Fruit fly (Drosophila melanogaster) whole organism, adult: ENCODE measurements around the gene abd-A.

Source experiments
- CG7101 ChIP-seq: fragments of 200-800 bp; sonication (Bioruptor generic); optimal IDR thresholded peaks from 2 replicates; lab custom pipeline; 2018; ENCODE audit warnings: missing biosample characterization, mild to moderate bottlenecking, missing genetic modification characterization, moderate library complexity
- Clk ChIP-seq: fragments of 200-800 bp; sonication (Bioruptor generic); optimal IDR thresholded peaks from 2 replicates; lab custom pipeline; 2017; ENCODE audit warnings: missing biosample characterization, missing genetic modification characterization
- Crg-1 ChIP-seq: fragments of 200-800 bp; sonication (Bioruptor generic); optimal IDR thresholded peaks from 2 replicates; lab custom pipeline; 2016; ENCODE audit warnings: missing biosample characterization, missing genetic modification characterization
- Hr96 ChIP-seq: fragments of 200-800 bp; sonication (Bioruptor generic); optimal IDR thresholded peaks from 2 replicates; lab custom pipeline; 2016; ENCODE audit warnings: missing biosample characterization, missing genetic modification characterization

DNA sequence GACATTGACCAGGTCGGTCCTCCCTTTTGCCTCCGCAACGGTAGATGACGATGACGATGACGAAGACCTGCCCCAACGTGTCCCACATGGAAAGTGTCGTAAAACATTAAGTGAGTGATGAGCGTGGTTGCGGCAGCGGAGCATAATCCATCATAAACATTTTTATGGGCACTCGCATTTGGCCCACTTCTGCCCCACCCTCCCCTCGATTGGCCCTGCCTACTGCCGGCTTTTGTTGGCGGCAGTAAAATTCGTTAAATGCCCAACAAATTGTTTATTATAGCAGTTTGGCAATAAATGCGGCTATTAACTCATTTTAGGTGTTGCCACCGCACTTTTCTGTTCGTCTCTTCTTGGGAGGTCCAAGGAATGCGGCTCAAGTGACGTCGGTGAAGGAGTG lies 41.5 kb upstream of the abd-A start:
- TF ChIP-seq Clk (GFP tag; lab: Kevin White, UChicago) (no peak), Crg-1 (no peak), CG7101 (tag; lab: Kevin White, UChicago) (no peak), Hr96 (no peak)
